Worm (Caenorhabditis elegans) whole organism, L2 larva: ENCODE data around the gene C33D9.10.

Experiments
- C34F6.9 ChIP-seq: fragments of 150-350 bp; optimal IDR thresholded peaks from 2 replicates; lab custom pipeline; 2014; ENCODE audit warnings: missing biosample characterization, missing genetic modification characterization
- F13H6.1 ChIP-seq: sonication (generic microtip); optimal IDR thresholded peaks from 2 replicates; lab custom pipeline; 2016; ENCODE audit warnings: missing genetic modification characterization, missing compliant biosample characterization
- R02D3.7 ChIP-seq: fragments of 150-350 bp; optimal IDR thresholded peaks from 2 replicates; lab custom pipeline; 2014; ENCODE audit warnings: missing biosample characterization, missing genetic modification characterization
- Y55F3AM.14 ChIP-seq: fragments of 200-800 bp; sonication (Bioruptor generic); optimal IDR thresholded peaks from 2 replicates; lab custom pipeline; 2018; ENCODE audit warnings: mild to moderate bottlenecking, missing genetic modification characterization, missing compliant biosample characterization
- ZK546.5 ChIP-seq: sonication (generic microtip); optimal IDR thresholded peaks from 2 replicates; lab custom pipeline; 2017; ENCODE audit warnings: missing biosample characterization, missing genetic modification characterization
- alr-1 ChIP-seq: fragments of 150-350 bp; optimal IDR thresholded peaks from 2 replicates; lab custom pipeline; 2014; ENCODE audit warnings: missing biosample characterization, missing genetic modification characterization
- aly-2 ChIP-seq: fragments of 150-350 bp; optimal IDR thresholded peaks from 2 replicates; lab custom pipeline; 2014; ENCODE audit warnings: missing biosample characterization, missing genetic modification characterization
- ama-1 ChIP-seq: fragments of 150-350 bp; optimal IDR thresholded peaks from 2 replicates; lab custom pipeline; 2018; ENCODE audit warnings: inconsistent platforms
- ceh-16 ChIP-seq: fragments of 150-350 bp; optimal IDR thresholded peaks from 2 replicates; lab custom pipeline; 2014; ENCODE audit warnings: missing biosample characterization, missing genetic modification characterization
- egl-27 ChIP-seq: sonication (generic microtip); optimal IDR thresholded peaks from 3 replicates; lab custom pipeline; 2017; ENCODE audit warnings: missing biosample characterization, missing genetic modification reagents, missing genetic modification characterization
- elt-1 ChIP-seq: fragments of 150-350 bp; optimal IDR thresholded peaks from 2 replicates; lab custom pipeline; 2014; ENCODE audit warnings: missing biosample characterization, missing genetic modification characterization
- gmeb-1 ChIP-seq: fragments of 150-350 bp; optimal IDR thresholded peaks from 2 replicates; lab custom pipeline; 2014; ENCODE audit warnings: missing biosample characterization, missing genetic modification characterization
- lin-13 ChIP-seq: fragments of 150-350 bp; optimal IDR thresholded peaks from 2 replicates; lab custom pipeline; 2014; ENCODE audit warnings: missing biosample characterization, missing genetic modification reagents, missing genetic modification characterization
- lin-39 ChIP-seq: fragments of 150-350 bp; optimal IDR thresholded peaks from 2 replicates; lab custom pipeline; 2014; ENCODE audit warnings: missing biosample characterization, missing genetic modification reagents, missing genetic modification characterization
- lsy-2 ChIP-seq, 2 experiments: fragments of 150-350 bp in 1 of 2; sonication (generic microtip) in 1 of 2; optimal IDR thresholded peaks; 2 replicates each; lab custom pipeline; 2014 to 2017; ENCODE audit warnings: missing biosample characterization in 2 of 2, missing genetic modification characterization in 2 of 2
- mab-5 ChIP-seq: fragments of 150-350 bp; optimal IDR thresholded peaks from 2 replicates; lab custom pipeline; 2014; ENCODE audit warnings: missing biosample characterization, missing genetic modification characterization
- mbf-1 ChIP-seq: sonication (generic microtip); optimal IDR thresholded peaks from 2 replicates; lab custom pipeline; 2017; ENCODE audit warnings: missing biosample characterization, missing genetic modification characterization
- mdl-1 ChIP-seq, 2 experiments: fragments of 150-350 bp in 1 of 2; sonication (generic microtip) in 1 of 2; optimal IDR thresholded peaks; 2 replicates each; lab custom pipeline; 2017; ENCODE audit warnings: missing biosample characterization in 2 of 2, missing genetic modification characterization in 2 of 2
- nhr-10 ChIP-seq: sonication (generic microtip); optimal IDR thresholded peaks from 2 replicates; lab custom pipeline; 2017; ENCODE audit warnings: missing biosample characterization, missing genetic modification characterization
- nhr-11 ChIP-seq: fragments of 150-350 bp; optimal IDR thresholded peaks from 2 replicates; lab custom pipeline; 2014; ENCODE audit warnings: missing biosample characterization, missing genetic modification characterization
- nhr-12 ChIP-seq: fragments of 150-350 bp; optimal IDR thresholded peaks from 2 replicates; lab custom pipeline; 2014; ENCODE audit warnings: missing biosample characterization, missing genetic modification characterization
- nhr-129 ChIP-seq: fragments of 150-350 bp; optimal IDR thresholded peaks from 2 replicates; lab custom pipeline; 2014; ENCODE audit warnings: missing biosample characterization, missing genetic modification characterization
- nhr-21 ChIP-seq: fragments of 150-350 bp; optimal IDR thresholded peaks from 2 replicates; lab custom pipeline; 2014; ENCODE audit warnings: missing biosample characterization, missing genetic modification characterization
- nhr-23 ChIP-seq: fragments of 150-350 bp; optimal IDR thresholded peaks from 2 replicates; lab custom pipeline; 2014; ENCODE audit warnings: missing biosample characterization, missing genetic modification reagents, missing genetic modification characterization
- nhr-25 ChIP-seq: fragments of 150-350 bp; sonication (generic microtip); optimal IDR thresholded peaks from 3 replicates; lab custom pipeline; 2014; ENCODE audit warnings: missing biosample characterization, missing genetic modification characterization
- nhr-6 ChIP-seq: fragments of 150-350 bp; optimal IDR thresholded peaks from 2 replicates; lab custom pipeline; 2014; ENCODE audit warnings: missing biosample characterization, missing genetic modification characterization
- nhr-77 ChIP-seq: fragments of 150-350 bp; optimal IDR thresholded peaks from 2 replicates; lab custom pipeline; 2014; ENCODE audit warnings: missing biosample characterization, missing genetic modification characterization
- peb-1 ChIP-seq: fragments of 150-350 bp; optimal IDR thresholded peaks from 2 replicates; lab custom pipeline; 2014; ENCODE audit warnings: missing biosample characterization, missing genetic modification characterization
- sem-4 ChIP-seq: fragments of 150-350 bp; optimal IDR thresholded peaks from 2 replicates; lab custom pipeline; 2014; ENCODE audit warnings: missing biosample characterization, missing genetic modification reagents, missing genetic modification characterization
- skn-1 ChIP-seq: sonication (generic microtip); optimal IDR thresholded peaks from 2 replicates; lab custom pipeline; 2017; ENCODE audit warnings: missing biosample characterization, missing genetic modification characterization
- sma-3 ChIP-seq: sonication (generic microtip); optimal IDR thresholded peaks from 2 replicates; lab custom pipeline; 2016; ENCODE audit warnings: missing genetic modification reagents, missing genetic modification characterization, missing compliant biosample characterization
- sma-9 ChIP-seq, 2 experiments: fragments of 150-350 bp in 1 of 2; sonication (generic microtip) in 1 of 2; optimal IDR thresholded peaks; 2 replicates each; lab custom pipeline; 2014 to 2016; ENCODE audit warnings: missing genetic modification characterization in 2 of 2, mild to moderate bottlenecking in 1 of 2, missing biosample characterization in 1 of 2, missing compliant biosample characterization in 1 of 2, missing genetic modification reagents in 1 of 2, moderate library complexity in 1 of 2
- snpc-4 ChIP-seq: fragments of 150-350 bp; optimal IDR thresholded peaks from 2 replicates; lab custom pipeline; 2014; ENCODE audit warnings: missing biosample characterization, missing genetic modification characterization
- unc-39 ChIP-seq: fragments of 150-350 bp; optimal IDR thresholded peaks from 2 replicates; lab custom pipeline; 2014; ENCODE audit warnings: missing biosample characterization, missing genetic modification characterization
- unc-55 ChIP-seq: fragments of 150-350 bp; sonication (generic microtip); optimal IDR thresholded peaks from 3 replicates; lab custom pipeline; 2014; ENCODE audit warnings: missing biosample characterization, missing genetic modification reagents, missing genetic modification characterization
- unc-62 ChIP-seq: fragments of 150-350 bp; optimal IDR thresholded peaks from 2 replicates; lab custom pipeline; 2014; ENCODE audit warnings: missing biosample characterization, missing genetic modification reagents, missing genetic modification characterization
- zag-1 ChIP-seq: fragments of 150-350 bp; optimal IDR thresholded peaks from 2 replicates; lab custom pipeline; 2014; ENCODE audit warnings: missing biosample characterization, missing genetic modification characterization
- ztf-1 ChIP-seq: fragments of 200-800 bp; sonication (Bioruptor generic); conservative IDR thresholded peaks from 2 replicates; pipeline ENCODE4 v1.3.6; 2022; ENCODE audit warnings: missing genetic modification characterization, missing compliant biosample characterization
- ztf-11 ChIP-seq: sonication (generic microtip); optimal IDR thresholded peaks from 2 replicates; lab custom pipeline; 2017; ENCODE audit warnings: missing biosample characterization, missing genetic modification characterization
- ztf-4 ChIP-seq: fragments of 150-350 bp; optimal IDR thresholded peaks from 2 replicates; lab custom pipeline; 2014; ENCODE audit warnings: missing biosample characterization, missing genetic modification characterization

C33D9.10 gene

DNA sequence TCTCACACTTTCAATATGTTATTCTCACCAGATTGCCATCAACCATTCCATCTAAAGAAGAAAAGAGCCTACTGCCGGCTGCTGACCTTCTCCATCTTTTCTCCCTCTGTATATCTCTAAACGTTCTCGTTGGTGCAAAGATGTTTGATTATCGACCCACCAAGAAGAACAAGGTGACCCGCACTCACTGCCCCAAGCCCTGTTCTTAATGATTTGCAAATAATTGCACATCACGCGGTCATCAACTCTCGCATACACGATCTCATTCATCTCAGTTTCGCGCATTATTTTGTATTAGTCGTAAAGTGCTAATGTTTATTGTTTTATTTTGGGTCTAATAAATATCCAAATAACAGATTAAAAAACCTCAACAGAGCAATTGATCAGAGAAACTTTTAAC is 31.5 kb upstream of the C33D9.10 start:
- TF ChIP-seq mbf-1 (tag; lab: Kevin White, UChicago) (no peak), nhr-25 (peak; percentile 12)

DNA sequence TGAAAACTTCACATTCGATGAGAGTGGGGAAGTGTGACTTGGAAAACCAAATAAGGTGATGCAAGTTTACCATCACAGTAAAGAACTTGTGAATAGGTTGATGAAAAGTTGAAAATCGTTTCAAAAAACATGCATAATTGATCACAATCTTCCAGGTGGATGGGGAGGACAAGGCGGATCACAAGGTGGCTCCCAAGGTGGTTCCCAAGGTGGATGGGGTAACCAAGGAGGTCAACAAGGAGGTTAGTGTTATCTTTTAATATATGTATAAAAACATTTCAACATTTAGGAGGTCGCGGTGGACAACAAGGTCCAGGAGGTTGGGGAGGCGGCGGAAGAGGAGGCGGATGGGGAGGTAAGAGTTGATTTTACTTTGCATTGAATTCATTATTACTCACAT is 29.7 kb upstream of the C33D9.10 start, which contains the start of gene T28C6.10:
T28C6.10 (plus strand) TSS at position 301 of the 400 bp plus-strand sequence.
- no peak for TF ChIP-seq gmeb-1 (tag; lab: Kevin White, UChicago)

DNA sequence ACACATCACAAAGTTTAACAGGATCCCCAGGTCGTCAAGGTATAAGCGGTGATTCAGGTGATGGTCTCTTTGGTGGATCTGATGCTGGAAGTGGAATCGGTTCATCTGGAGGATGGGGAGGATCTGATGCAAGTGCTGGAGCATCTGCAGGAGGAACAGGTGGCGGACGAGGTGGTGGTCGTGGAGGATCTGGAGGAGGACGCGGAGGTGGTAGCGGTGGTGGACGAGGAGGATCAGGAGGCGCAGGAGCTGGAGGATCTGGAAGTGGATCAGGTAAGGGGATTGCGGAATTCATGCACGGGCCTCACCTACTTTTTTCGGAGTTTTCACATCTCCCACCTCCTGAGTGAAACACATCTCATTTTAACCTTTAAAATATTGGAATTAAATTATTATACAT is 28.7 kb upstream of the C33D9.10 start:
- TF ChIP-seq mab-5 (tag; lab: Kevin White, UChicago) (no peak), egl-27 (tag; lab: Kevin White, UChicago) (no peak), lin-13 (GFP tag; lab: Kevin White, UChicago) (no peak), ceh-16 (tag; lab: Kevin White, UChicago) (no peak)
- TF ChIP-seq, all 48 proteins: peak for 0

DNA sequence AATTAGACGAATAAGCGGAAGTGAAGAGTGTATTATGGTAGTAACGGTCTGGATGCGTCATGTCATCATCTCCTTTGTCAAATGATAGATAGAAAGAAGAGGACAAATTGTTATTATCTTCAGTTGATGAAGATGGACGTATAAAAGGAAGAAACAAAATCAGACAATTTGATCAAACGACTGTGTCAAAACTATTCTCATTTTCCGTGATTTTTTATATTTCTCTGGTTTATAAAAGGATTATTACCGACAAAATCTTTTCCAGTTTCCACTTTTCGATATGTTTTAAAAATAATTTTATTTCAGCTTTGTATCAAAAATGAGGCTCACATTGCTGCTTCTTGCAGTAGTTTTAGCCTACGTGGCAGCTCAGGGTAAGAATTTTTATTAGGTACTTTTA is 28.1 kb upstream of the C33D9.10 start, which contains the start of gene grsp-2:
grsp-2 (plus strand) TSS at position 301 of the 400 bp plus-strand sequence.
- TF ChIP-seq C34F6.9 (tag; lab: Kevin White, UChicago) (no peak), sma-3 (peak; percentile 35)

DNA sequence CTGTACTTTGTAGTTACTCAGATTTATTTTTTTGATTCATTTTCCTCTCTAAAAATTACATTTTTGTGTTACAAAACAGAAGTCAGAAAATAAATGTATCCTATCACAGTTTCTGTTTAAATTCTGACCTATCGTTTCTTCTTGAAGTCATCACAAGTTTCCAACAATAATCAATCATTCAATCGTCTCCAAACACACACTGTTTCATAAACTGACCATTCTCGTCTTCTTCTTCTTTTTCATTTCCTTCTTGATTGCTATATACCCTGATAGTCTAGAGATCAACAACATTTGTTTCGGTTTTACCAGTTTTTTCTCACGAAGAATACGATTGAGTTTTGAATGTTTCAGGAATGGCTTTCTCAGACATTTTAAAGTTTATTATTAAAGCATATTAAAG is 27.2 kb upstream of the C33D9.10 start:
- TF ChIP-seq sma-3: peak; percentile 21
- no peak for TF ChIP-seq nhr-12 (tag; lab: Kevin White, UChicago)
- TF ChIP-seq nhr-25: peak; percentile 29
- no peak for TF ChIP-seq lsy-2 (tag; optimal IDR thresholded peaks at IDR 0.05; lab: Kevin White, UChicago)
- TF ChIP-seq unc-39 (tag; lab: Kevin White, UChicago): no peak
- TF ChIP-seq lin-39 (tag; lab: Kevin White, UChicago): no peak
- TF ChIP-seq nhr-21 (tag; lab: Kevin White, UChicago): peak; percentile 23
- TF ChIP-seq C34F6.9 (tag; lab: Kevin White, UChicago): no peak
- TF ChIP-seq ama-1 (lab: Kevin White, UChicago): no peak
- TF ChIP-seq Y55F3AM.14 (GFP tag; lab: Kevin White, UChicago): no peak
- TF ChIP-seq sma-9 (GFP tag; optimal IDR thresholded peaks at IDR 0.05; lab: Kevin White, UChicago): peak; percentile 55
- no peak for TF ChIP-seq sma-9 (tag; optimal IDR thresholded peaks at IDR 0.05; lab: Kevin White, UChicago)

DNA sequence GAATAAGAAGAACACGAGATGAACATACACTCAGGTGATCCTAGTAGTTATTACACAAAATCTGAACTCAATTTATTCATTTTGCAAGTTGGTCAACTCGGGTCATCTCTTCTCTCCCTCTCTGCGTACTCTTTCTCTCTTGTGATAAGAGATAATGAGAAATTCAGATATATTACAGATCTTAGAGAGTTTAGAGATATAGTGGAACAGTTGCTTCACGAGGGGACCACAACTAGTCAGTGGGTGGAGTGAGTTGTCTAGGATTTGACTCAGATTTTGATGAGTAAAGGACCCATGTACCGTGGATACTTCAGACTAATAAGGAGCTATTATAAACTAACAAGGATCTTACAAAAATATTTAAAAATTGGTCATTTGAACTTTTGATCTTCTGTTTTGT is 25.7 kb upstream of the C33D9.10 start, which contains the start of gene exc-5:
exc-5 (minus strand) TSS at position 57 of the 400 bp plus-strand sequence.
- no peak for TF ChIP-seq ztf-1 (GFP tag; lab: Robert Waterston, UW)
- TF ChIP-seq sma-9 (GFP tag; optimal IDR thresholded peaks at IDR 0.05; lab: Kevin White, UChicago): peak; percentile 28
- no peak for TF ChIP-seq sma-9 (tag; optimal IDR thresholded peaks at IDR 0.05; lab: Kevin White, UChicago)
- TF ChIP-seq ztf-11 (tag; lab: Kevin White, UChicago): no peak
- no peak for TF ChIP-seq nhr-21 (tag; lab: Kevin White, UChicago)
- no peak for TF ChIP-seq mdl-1 (tag; optimal IDR thresholded peaks at IDR 0.05; lab: Kevin White, UChicago)
- TF ChIP-seq nhr-6 (tag; lab: Kevin White, UChicago): no peak
- no peak for TF ChIP-seq ceh-16 (tag; lab: Kevin White, UChicago)
- TF ChIP-seq peb-1: no peak
- no peak for TF ChIP-seq aly-2
- TF ChIP-seq R02D3.7 (tag; lab: Kevin White, UChicago): no peak
- TF ChIP-seq ztf-4 (tag; lab: Kevin White, UChicago): no peak
- no peak for TF ChIP-seq lin-13 (GFP tag; lab: Kevin White, UChicago)
- no peak for TF ChIP-seq gmeb-1 (tag; lab: Kevin White, UChicago)
- no peak for TF ChIP-seq ZK546.5 (tag; lab: Kevin White, UChicago)
- TF ChIP-seq F13H6.1 (tag; lab: Kevin White, UChicago): peak; percentile 51
- TF ChIP-seq nhr-11: no peak
- TF ChIP-seq alr-1 (tag; lab: Kevin White, UChicago): no peak
- TF ChIP-seq C34F6.9 (tag; lab: Kevin White, UChicago): peak; percentile 8
- no peak for TF ChIP-seq snpc-4 (tag; lab: Kevin White, UChicago)
- no peak for TF ChIP-seq lin-39 (tag; lab: Kevin White, UChicago)
- TF ChIP-seq nhr-10: no peak
- no peak for TF ChIP-seq unc-39 (tag; lab: Kevin White, UChicago)
- no peak for TF ChIP-seq zag-1 (tag; lab: Kevin White, UChicago)
- TF ChIP-seq nhr-77 (tag; lab: Kevin White, UChicago): no peak
- TF ChIP-seq unc-62: no peak
- no peak for TF ChIP-seq elt-1 (tag; lab: Kevin White, UChicago)
- TF ChIP-seq skn-1 (tag; lab: Kevin White, UChicago): no peak
- TF ChIP-seq egl-27 (tag; lab: Kevin White, UChicago): no peak
- no peak for TF ChIP-seq unc-55 (GFP tag; lab: Kevin White, UChicago)
- peak; percentile 13 for TF ChIP-seq nhr-129 (tag; lab: Kevin White, UChicago)
- TF ChIP-seq sem-4 (tag; lab: Kevin White, UChicago): no peak
- no peak for TF ChIP-seq nhr-23 (tag; lab: Kevin White, UChicago)
